Fruit fly (Drosophila melanogaster): ENCODE measurements around the gene CG7407.

The CG7407 gene

DNA sequence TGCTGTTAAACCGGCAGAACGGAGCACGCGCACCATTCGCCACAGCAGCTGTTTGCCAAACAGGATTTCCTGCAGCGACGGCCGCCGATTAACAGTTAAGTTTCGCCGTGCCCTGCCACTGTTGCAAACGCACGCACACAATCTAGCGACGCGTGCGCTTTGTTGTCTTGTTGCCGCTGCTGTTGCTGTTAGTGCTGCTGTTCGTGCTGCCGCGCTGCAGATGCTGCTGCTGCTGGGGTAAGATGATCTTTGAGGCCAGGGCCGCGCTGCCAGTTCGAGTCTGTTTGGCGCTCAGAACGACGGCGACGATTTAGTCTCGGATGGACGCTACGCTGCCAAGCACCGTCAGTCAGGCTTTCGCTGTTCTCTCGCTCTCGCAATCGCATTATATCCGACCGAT, 14.7 kb upstream of the CG7407 start, which contains the start of gene eg:
Gene eg (plus strand): TSS at position 136 of the 400 bp plus-strand sequence.
- TF ChIP-seq CG9705 (GFP tag; optimal IDR thresholded peaks at IDR 0.05) (no peak), Abd-B (GFP tag; optimal IDR thresholded peaks at IDR 0.05) (no peak), Vsx2 (GFP tag; optimal IDR thresholded peaks at IDR 0.05; ENCODE audit: partially characterized antibody) (peak; percentile 80), dsf (GFP tag; optimal IDR thresholded peaks at IDR 0.05; ENCODE audit: borderline replicate concordance) (no peak), Dfd (GFP tag; optimal IDR thresholded peaks at IDR 0.05) (peak; percentile 55), br (GFP tag; optimal IDR thresholded peaks at IDR 0.05) (no peak)

DNA sequence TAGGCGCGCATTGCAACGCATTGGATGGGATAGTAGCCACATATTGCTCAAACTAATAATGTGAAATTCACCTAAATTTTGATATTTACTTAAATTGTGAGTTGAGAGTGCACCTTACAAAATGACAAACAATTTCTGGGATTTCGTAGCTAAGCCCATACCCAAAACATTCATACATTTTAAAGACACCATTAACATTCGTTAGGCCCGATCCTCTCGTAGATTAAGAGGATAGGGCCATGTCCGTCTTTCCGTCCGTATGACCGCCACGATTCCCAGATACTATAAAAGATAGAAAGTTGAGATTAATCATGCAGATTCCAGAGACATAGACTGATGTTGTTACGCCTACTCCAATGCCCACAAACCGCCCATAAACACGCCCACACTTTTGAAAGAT, 9.7 kb upstream of the CG7407 start, which contains the start of gene CG43895:
Gene CG43895 (minus strand): TSS at position 101 of the 400 bp plus-strand sequence.
- no peak for TF ChIP-seq foxo (GFP tag; optimal IDR thresholded peaks at IDR 0.05)
- TF ChIP-seq tai (GFP tag; optimal IDR thresholded peaks at IDR 0.05) = no peak
- no peak for TF ChIP-seq sv (GFP tag; optimal IDR thresholded peaks at IDR 0.05)
- no peak for TF ChIP-seq OdsH (GFP tag; optimal IDR thresholded peaks at IDR 0.05)
- no peak for TF ChIP-seq dmrt93B (GFP tag; optimal IDR thresholded peaks at IDR 0.05)
- no peak for TF ChIP-seq psq (GFP tag; optimal IDR thresholded peaks at IDR 0.05)
- no peak for TF ChIP-seq dl (GFP tag; optimal IDR thresholded peaks at IDR 0.05; ENCODE audit: insufficient read depth in 1 of 2, partially characterized antibody in 2 of 2)
- no peak for TF ChIP-seq br (GFP tag; optimal IDR thresholded peaks at IDR 0.05)
- no peak for TF ChIP-seq Sp1 (GFP tag; optimal IDR thresholded peaks at IDR 0.05)
- no peak for TF ChIP-seq brk (GFP tag; optimal IDR thresholded peaks at IDR 0.05)
- TF ChIP-seq Vsx2 (GFP tag; optimal IDR thresholded peaks at IDR 0.05; ENCODE audit: partially characterized antibody) = no peak
- TF ChIP-seq h (GFP tag; optimal IDR thresholded peaks at IDR 0.05) = no peak
- no peak for TF ChIP-seq Hnf4 (GFP tag; optimal IDR thresholded peaks at IDR 0.05)
- no peak for TF ChIP-seq HLH106 (tag; optimal IDR thresholded peaks at IDR 0.05)
- TF ChIP-seq GATAd (GFP tag; optimal IDR thresholded peaks at IDR 0.05) = no peak
- no peak for TF ChIP-seq Hr83 (GFP tag; optimal IDR thresholded peaks at IDR 0.05; ENCODE audit: poor library complexity, severe bottlenecking)
- TF ChIP-seq fru (GFP tag; optimal IDR thresholded peaks at IDR 0.05) = no peak
- no peak for TF ChIP-seq CrebA (GFP tag; optimal IDR thresholded peaks at IDR 0.05; ENCODE audit: borderline replicate concordance)

DNA sequence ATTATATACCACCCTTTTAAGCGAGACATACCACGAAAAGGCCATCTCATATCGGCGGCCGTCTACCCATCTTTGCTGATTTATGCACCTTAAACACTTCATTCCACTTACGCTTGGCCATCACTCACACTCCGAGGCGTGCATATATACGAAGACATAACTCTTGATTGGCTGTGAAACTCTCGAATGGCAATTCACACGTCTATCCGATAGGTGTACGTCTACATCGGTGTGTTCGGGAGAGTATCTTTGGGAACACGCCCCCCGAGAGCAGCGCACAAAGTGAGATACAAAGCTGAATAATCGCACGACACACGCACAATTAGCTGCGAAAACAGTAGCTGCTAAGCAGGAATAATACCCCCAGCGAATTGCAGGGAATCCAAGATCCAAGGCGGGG, 4.6 kb upstream of the CG7407 start:
- no peak for TF ChIP-seq foxo (GFP tag; optimal IDR thresholded peaks at IDR 0.05)

DNA sequence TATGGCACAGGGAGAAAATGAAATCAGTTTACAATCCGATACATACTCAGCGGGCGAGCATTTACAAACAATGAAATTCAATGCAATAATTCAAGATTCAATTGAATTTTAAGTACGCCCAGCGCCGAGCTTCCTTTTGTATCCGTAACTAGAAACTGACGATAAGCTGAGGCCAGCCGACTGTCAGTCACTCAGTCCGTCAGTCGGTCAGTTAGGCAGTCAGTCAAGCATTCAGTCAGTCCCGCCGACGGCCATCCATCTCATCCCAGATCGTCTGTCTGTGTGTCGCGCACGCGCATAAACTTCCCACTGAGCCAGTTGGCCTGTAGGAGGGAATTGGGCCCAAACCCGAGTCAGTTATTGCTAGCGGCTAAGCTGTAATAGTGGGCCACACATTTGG, 3.8 kb upstream of the CG7407 start:
- TF ChIP-seq foxo (GFP tag; optimal IDR thresholded peaks at IDR 0.05) = no peak
- TF ChIP-seq br (GFP tag; optimal IDR thresholded peaks at IDR 0.05) = no peak
- no peak for TF ChIP-seq Myc (optimal IDR thresholded peaks at IDR 0.05)
- no peak for TF ChIP-seq sage (GFP tag; optimal IDR thresholded peaks at IDR 0.05)
- TF ChIP-seq sv (GFP tag; optimal IDR thresholded peaks at IDR 0.05) = no peak
- TF ChIP-seq Dif (GFP tag; optimal IDR thresholded peaks at IDR 0.05; ENCODE audit: partially characterized antibody) = no peak
- no peak for TF ChIP-seq woc (GFP tag; optimal IDR thresholded peaks at IDR 0.05)
- TF ChIP-seq CG9705 (GFP tag; optimal IDR thresholded peaks at IDR 0.05) = no peak
- no peak for TF ChIP-seq Hr83 (GFP tag; optimal IDR thresholded peaks at IDR 0.05; ENCODE audit: poor library complexity, severe bottlenecking)
- no peak for TF ChIP-seq Abd-B (GFP tag; optimal IDR thresholded peaks at IDR 0.05)
- no peak for TF ChIP-seq psq (GFP tag; optimal IDR thresholded peaks at IDR 0.05)
- TF ChIP-seq usp (GFP tag; optimal IDR thresholded peaks at IDR 0.05) = no peak
- no peak for TF ChIP-seq OdsH (GFP tag; optimal IDR thresholded peaks at IDR 0.05)
- TF ChIP-seq fru (GFP tag; optimal IDR thresholded peaks at IDR 0.05) = no peak
- TF ChIP-seq Rel (GFP tag; optimal IDR thresholded peaks at IDR 0.05) = no peak
- TF ChIP-seq Rel (tag; optimal IDR thresholded peaks at IDR 0.05) = no peak
- no peak for TF ChIP-seq dl (GFP tag; optimal IDR thresholded peaks at IDR 0.05; ENCODE audit: insufficient read depth in 1 of 2, partially characterized antibody in 2 of 2)
- TF ChIP-seq Hnf4 (GFP tag; optimal IDR thresholded peaks at IDR 0.05) = no peak
- no peak for TF ChIP-seq CG32264 (GFP tag; optimal IDR thresholded peaks at IDR 0.05)
- no peak for TF ChIP-seq Hr78 (GFP tag; optimal IDR thresholded peaks at IDR 0.05)
- TF ChIP-seq GATAd (GFP tag; optimal IDR thresholded peaks at IDR 0.05) = no peak

DNA sequence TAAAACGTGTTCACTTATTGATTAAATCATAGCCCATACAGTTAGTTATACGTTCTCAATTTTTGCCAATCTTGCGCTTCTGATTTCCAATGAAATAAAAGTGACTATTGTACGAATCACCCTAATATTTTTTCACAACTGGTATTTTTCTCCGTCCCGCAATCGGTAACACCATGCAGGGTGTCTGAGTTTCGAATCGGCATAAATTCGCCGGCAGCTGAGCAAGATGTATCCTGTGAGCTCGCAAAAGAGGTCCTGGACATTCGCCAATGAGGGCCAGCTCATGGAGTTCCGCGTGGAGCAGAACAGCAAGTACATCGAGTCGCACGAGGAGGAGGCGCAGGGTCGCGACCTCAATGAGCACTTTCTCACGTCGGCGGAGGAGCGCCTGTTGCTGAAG, 1.5 kb upstream of the CG7407 start, which contains the start of gene CycH:
Gene CycH (plus strand): TSS at position 218 of the 400 bp plus-strand sequence.
- peak in 1 of 2 experiments; percentile 35 for TF ChIP-seq foxo (GFP tag; optimal IDR thresholded peaks at IDR 0.05)
- peak; percentile 33 for TF ChIP-seq Hnf4 (GFP tag; optimal IDR thresholded peaks at IDR 0.05)
- peak; percentile 36 for TF ChIP-seq OdsH (GFP tag; optimal IDR thresholded peaks at IDR 0.05)
- TF ChIP-seq Hr78 (GFP tag; optimal IDR thresholded peaks at IDR 0.05) = no peak
- TF ChIP-seq usp (GFP tag; optimal IDR thresholded peaks at IDR 0.05) = no peak
- peak; percentile 4 for TF ChIP-seq Myc (optimal IDR thresholded peaks at IDR 0.05)
- TF ChIP-seq CG9705 (GFP tag; optimal IDR thresholded peaks at IDR 0.05) = peak; percentile 11
- TF ChIP-seq jim (GFP tag; optimal IDR thresholded peaks at IDR 0.05) = no peak
- no peak for TF ChIP-seq Hr83 (GFP tag; optimal IDR thresholded peaks at IDR 0.05; ENCODE audit: poor library complexity, severe bottlenecking)
- peak; percentile 42 for TF ChIP-seq HLH106 (tag; optimal IDR thresholded peaks at IDR 0.05)
- peak; percentile 33 for TF ChIP-seq fru (GFP tag; optimal IDR thresholded peaks at IDR 0.05)
- TF ChIP-seq br (GFP tag; optimal IDR thresholded peaks at IDR 0.05) = peak; percentile 22
- TF ChIP-seq Jra (GFP tag; optimal IDR thresholded peaks at IDR 0.05) = no peak
- peak; percentile 57 for TF ChIP-seq woc (GFP tag; optimal IDR thresholded peaks at IDR 0.05)
- TF ChIP-seq h (GFP tag; optimal IDR thresholded peaks at IDR 0.05) = peak; percentile 47
- no peak for TF ChIP-seq Rel (GFP tag; optimal IDR thresholded peaks at IDR 0.05)
- TF ChIP-seq Rel (tag; optimal IDR thresholded peaks at IDR 0.05) = no peak
- peak; percentile 62 for TF ChIP-seq rgr (GFP tag; optimal IDR thresholded peaks at IDR 0.05)

Measured in whole organism, wandering third instar larva.